Worm (Caenorhabditis elegans) whole organism, L4 larva: ENCODE measurements around the gene pud-1.2.
"Not testable (repeated sequence)": the region's sequence is repeated elsewhere in the genome, so short reads cannot be mapped to it uniquely, and the experiment has no call there.

Source experiments
- D1046.2 ChIP-seq: fragments of 200-800 bp; sonication (Bioruptor generic); IDR thresholded peaks from 2 replicates; pipeline ENCODE4 v1.3.6; 2022; ENCODE audit warnings: missing genetic modification characterization, missing compliant biosample characterization
- F26F4.8 ChIP-seq: fragments of 200-800 bp; sonication (Bioruptor generic); conservative IDR thresholded peaks from 2 replicates; pipeline ENCODE4 v1.3.6; 2022; ENCODE audit warnings: missing genetic modification characterization, missing compliant biosample characterization
- R02D3.7 ChIP-seq: fragments of 150-350 bp; sonication (generic microtip); optimal IDR thresholded peaks from 3 replicates; lab custom pipeline; 2014; ENCODE audit warnings: missing biosample characterization, missing genetic modification characterization
- Y48G9A.11 ChIP-seq: fragments of 200-800 bp; sonication (Bioruptor generic); IDR thresholded peaks from 2 replicates; pipeline ENCODE4 v1.3.6; 2022; ENCODE audit warnings: missing genetic modification reagents, missing genetic modification characterization, missing compliant biosample characterization
- Y75B8A.6 ChIP-seq: fragments of 200-800 bp; sonication (Bioruptor generic); IDR thresholded peaks from 2 replicates; pipeline ENCODE4 v1.3.6; 2022; ENCODE audit warnings: missing genetic modification reagents, missing genetic modification characterization, missing compliant biosample characterization
- ZK337.2 ChIP-seq: fragments of 200-800 bp; sonication (Bioruptor generic); IDR thresholded peaks from 2 replicates; pipeline ENCODE4 v1.3.6; 2022; ENCODE audit warnings: missing genetic modification reagents, missing genetic modification characterization, missing compliant biosample characterization
- ZK546.5 ChIP-seq, 2 experiments: sonication (generic microtip); optimal IDR thresholded peaks; 2 replicates each; lab custom pipeline; 2017; ENCODE audit warnings: missing biosample characterization in 2 of 2, missing genetic modification characterization in 2 of 2
- aha-1 ChIP-seq: fragments of 150-350 bp; peaks from one replicate; lab custom pipeline; 2014; ENCODE audit warnings: missing biosample characterization, missing genetic modification characterization
- ceh-28 ChIP-seq: fragments of 150-350 bp; optimal IDR thresholded peaks from 2 replicates; lab custom pipeline; 2014; ENCODE audit warnings: missing biosample characterization, missing genetic modification reagents, missing genetic modification characterization
- ceh-44 ChIP-seq: fragments of 200-800 bp; sonication (Bioruptor generic); IDR thresholded peaks from 2 replicates; pipeline ENCODE4 v1.3.6; 2022; ENCODE audit warnings: missing genetic modification reagents, missing genetic modification characterization, missing compliant biosample characterization
- ceh-82 ChIP-seq: sonication (generic microtip); optimal IDR thresholded peaks from 2 replicates; lab custom pipeline; 2017; ENCODE audit warnings: missing biosample characterization, missing genetic modification characterization
- cey-2 ChIP-seq: sonication (generic microtip); optimal IDR thresholded peaks from 3 replicates; lab custom pipeline; 2017; ENCODE audit warnings: missing genetic modification characterization, mild to moderate bottlenecking, missing compliant biosample characterization, antibody characterized with exemption, borderline replicate concordance; ENCODE audit not compliant: insufficient read depth
- daf-16 ChIP-seq, 3 experiments: sonication (generic microtip); optimal IDR thresholded peaks; 2 replicates each; lab custom pipeline; 2016 to 2017; ENCODE audit warnings: missing genetic modification characterization in 3 of 3, missing genetic modification reagents in 3 of 3, mild to moderate bottlenecking in 2 of 3, missing compliant biosample characterization in 2 of 3, missing biosample characterization in 1 of 3, moderate library complexity in 1 of 3
- daf-8 ChIP-seq: fragments of 200-800 bp; sonication (Bioruptor generic); IDR thresholded peaks from 2 replicates; pipeline ENCODE4 v1.3.6; 2022; ENCODE audit warnings: missing genetic modification characterization, missing compliant biosample characterization
- dmd-8 ChIP-seq: fragments of 200-800 bp; sonication (Bioruptor generic); IDR thresholded peaks from 2 replicates; pipeline ENCODE4 v1.3.6; 2022; ENCODE audit warnings: missing genetic modification characterization, missing compliant biosample characterization
- dpl-1 ChIP-seq: fragments of 150-350 bp; optimal IDR thresholded peaks from 2 replicates; lab custom pipeline; 2014; ENCODE audit warnings: missing biosample characterization, missing genetic modification reagents, missing genetic modification characterization
- duxl-1 ChIP-seq: sonication (generic microtip); optimal IDR thresholded peaks from 2 replicates; lab custom pipeline; 2016; ENCODE audit warnings: mild to moderate bottlenecking, missing genetic modification characterization, moderate library complexity, missing compliant biosample characterization; ENCODE audit not compliant: poor library complexity
- egl-43 ChIP-seq: fragments of 200-800 bp; sonication (Bioruptor generic); IDR thresholded peaks from 2 replicates; pipeline ENCODE4 v1.3.6; 2022; ENCODE audit warnings: missing genetic modification reagents, missing genetic modification characterization, missing compliant biosample characterization
- hlh-30 ChIP-seq: sonication (generic microtip); optimal IDR thresholded peaks from 2 replicates; lab custom pipeline; 2017; ENCODE audit warnings: antibody characterized with exemption, mild to moderate bottlenecking, missing genetic modification characterization, missing compliant biosample characterization; ENCODE audit not compliant: insufficient read depth
- jun-1 ChIP-seq: fragments of 150-350 bp; optimal IDR thresholded peaks from 2 replicates; lab custom pipeline; 2014; ENCODE audit warnings: missing biosample characterization, missing genetic modification reagents, missing genetic modification characterization
- lin-29 ChIP-seq: fragments of 200-800 bp; sonication (Bioruptor generic); IDR thresholded peaks from 2 replicates; pipeline ENCODE4 v1.3.6; 2022; ENCODE audit warnings: missing genetic modification reagents, missing genetic modification characterization, missing compliant biosample characterization
- lin-38 ChIP-seq: fragments of 200-800 bp; sonication (Bioruptor generic); IDR thresholded peaks from 2 replicates; pipeline ENCODE4 v1.3.6; 2022; ENCODE audit warnings: missing genetic modification reagents, missing genetic modification characterization, missing compliant biosample characterization
- mdl-1 ChIP-seq, 2 experiments: fragments of 150-350 bp in 1 of 2; sonication (generic microtip) in 1 of 2; optimal IDR thresholded peaks; 2 replicates each; lab custom pipeline; 2014 to 2017; ENCODE audit warnings: missing biosample characterization in 2 of 2, missing genetic modification characterization in 2 of 2
- mes-2 ChIP-seq: sonication (generic microtip); optimal IDR thresholded peaks from 2 replicates; lab custom pipeline; 2016; ENCODE audit warnings: missing genotype, mild to moderate bottlenecking, missing genetic modification characterization, missing compliant biosample characterization; ENCODE audit not compliant: poor library complexity, severe bottlenecking
- mxl-2 ChIP-seq: fragments of 200-800 bp; sonication (Bioruptor generic); conservative IDR thresholded peaks from 2 replicates; pipeline ENCODE4 v1.3.6; 2022; ENCODE audit warnings: missing genetic modification reagents, missing genetic modification characterization, missing compliant biosample characterization
- mxl-3 ChIP-seq: fragments of 200-800 bp; sonication (Bioruptor generic); optimal IDR thresholded peaks from 2 replicates; lab custom pipeline; 2018; ENCODE audit warnings: mild to moderate bottlenecking, missing genetic modification characterization, missing compliant biosample characterization
- nhr-10 ChIP-seq: fragments of 150-350 bp; optimal IDR thresholded peaks from 2 replicates; lab custom pipeline; 2014; ENCODE audit warnings: missing biosample characterization, missing genetic modification characterization
- nhr-11 ChIP-seq: fragments of 150-350 bp; optimal IDR thresholded peaks from 2 replicates; lab custom pipeline; 2014; ENCODE audit warnings: missing biosample characterization, missing genetic modification characterization
- nhr-41 ChIP-seq: fragments of 200-800 bp; sonication (Bioruptor generic); IDR thresholded peaks from 2 replicates; pipeline ENCODE4 v1.3.6; 2022; ENCODE audit warnings: missing genetic modification reagents, missing genetic modification characterization, missing compliant biosample characterization
- nhr-42 ChIP-seq: fragments of 200-800 bp; sonication (Bioruptor generic); IDR thresholded peaks from 2 replicates; pipeline ENCODE4 v1.3.6; 2022; ENCODE audit warnings: missing genetic modification characterization, missing compliant biosample characterization
- nhr-6 ChIP-seq: fragments of 150-350 bp; optimal IDR thresholded peaks from 2 replicates; lab custom pipeline; 2014; ENCODE audit warnings: missing biosample characterization, missing genetic modification characterization
- nhr-77 ChIP-seq: fragments of 150-350 bp; optimal IDR thresholded peaks from 2 replicates; lab custom pipeline; 2014; ENCODE audit warnings: missing biosample characterization, missing genetic modification characterization
- php-3 ChIP-seq: fragments of 200-800 bp; sonication (Bioruptor generic); IDR thresholded peaks from 2 replicates; pipeline ENCODE4 v1.3.6; 2022; ENCODE audit warnings: missing genetic modification reagents, missing genetic modification characterization, missing compliant biosample characterization
- pqm-1 ChIP-seq: sonication (generic microtip); optimal IDR thresholded peaks from 2 replicates; lab custom pipeline; 2017; ENCODE audit warnings: missing biosample characterization, missing genetic modification characterization
- saeg-2 ChIP-seq: fragments of 200-800 bp; sonication (Bioruptor generic); IDR thresholded peaks from 2 replicates; pipeline ENCODE4 v1.3.6; 2022; ENCODE audit warnings: missing genetic modification reagents, missing genetic modification characterization, missing compliant biosample characterization
- set-16 ChIP-seq: fragments of 200-800 bp; sonication (Bioruptor generic); IDR thresholded peaks from 2 replicates; pipeline ENCODE4 v1.3.6; 2022; ENCODE audit warnings: missing genetic modification reagents, missing genetic modification characterization, missing compliant biosample characterization
- spr-1 ChIP-seq: sonication (generic microtip); optimal IDR thresholded peaks from 2 replicates; lab custom pipeline; 2016; ENCODE audit warnings: mild to moderate bottlenecking, missing genetic modification characterization, missing compliant biosample characterization
- spr-3 ChIP-seq: fragments of 200-800 bp; sonication (Bioruptor generic); optimal IDR thresholded peaks from 2 replicates; lab custom pipeline; 2018; ENCODE audit warnings: mild to moderate bottlenecking, missing genetic modification characterization, missing compliant biosample characterization
- unc-39 ChIP-seq: sonication (generic microtip); optimal IDR thresholded peaks from 2 replicates; lab custom pipeline; 2017; ENCODE audit warnings: missing biosample characterization, missing genetic modification characterization
- zfp-2 ChIP-seq: sonication (generic microtip); optimal IDR thresholded peaks from 2 replicates; lab custom pipeline; 2016; ENCODE audit warnings: mild to moderate bottlenecking, missing genetic modification characterization, missing compliant biosample characterization
- zip-11 ChIP-seq: fragments of 200-800 bp; sonication (Bioruptor generic); IDR thresholded peaks from 2 replicates; pipeline ENCODE4 v1.3.6; 2022; ENCODE audit warnings: missing genetic modification characterization, missing compliant biosample characterization

The pud-1.2 gene

DNA sequence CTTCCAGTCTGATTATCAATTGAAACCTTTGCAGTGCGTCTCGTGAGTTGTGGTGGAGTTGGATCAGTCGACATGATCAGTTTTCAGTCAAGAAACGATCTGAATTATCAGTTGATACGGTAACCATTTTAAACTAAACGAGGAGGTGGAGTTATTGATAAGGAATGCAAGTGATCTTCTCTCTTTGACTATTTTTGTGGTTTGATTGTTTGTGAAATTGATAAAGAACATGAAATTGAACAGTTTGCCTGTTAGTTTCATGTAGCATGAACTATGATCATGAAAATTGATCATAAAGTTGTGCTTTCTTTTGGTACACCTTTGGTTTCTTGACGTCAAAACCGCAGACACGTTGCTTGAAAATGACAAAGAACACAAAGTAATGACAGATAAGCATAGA, at the start of gene pud-1.2:
Gene pud-1.2 (minus strand): TSS at position 101 of the 400 bp plus-strand sequence.
- TF ChIP-seq mes-2 (tag; lab: Kevin White, UChicago); spr-3 (GFP tag; lab: Kevin White, UChicago); Y75B8A.6 (GFP tag; lab: Robert Waterston, UW): not testable (repeated sequence)

DNA sequence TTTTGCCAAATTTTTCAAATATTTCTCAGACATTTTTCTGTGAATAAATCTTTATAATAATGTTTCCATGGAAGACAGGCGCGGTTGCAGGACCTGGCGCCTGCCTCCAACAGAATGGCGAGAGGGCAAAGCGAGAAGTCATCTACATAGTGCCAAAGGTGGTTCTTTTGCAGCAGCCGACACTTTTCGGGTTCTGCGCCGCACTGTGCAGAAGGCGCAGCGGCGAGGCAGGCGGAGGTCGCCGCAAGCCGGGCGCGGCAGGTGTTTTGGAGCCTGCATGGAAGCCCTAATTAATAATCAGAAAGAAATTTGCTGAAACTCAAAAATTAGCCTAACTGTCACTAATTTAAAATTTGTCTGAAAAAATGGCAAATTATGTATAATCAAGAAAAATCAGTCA, 21.2 kb upstream of the pud-1.2 start:
- TF ChIP-seq ZK546.5 (tag; optimal IDR thresholded peaks at IDR 0.05; lab: Kevin White, UChicago), result no peak
- peak; percentile 93 for TF ChIP-seq set-16 (GFP tag; lab: Robert Waterston, UW)
- TF ChIP-seq saeg-2, result no peak
- no peak for TF ChIP-seq nhr-6
- TF ChIP-seq aha-1 (tag; lab: Kevin White, UChicago), result no peak
- TF ChIP-seq spr-1 (tag; lab: Kevin White, UChicago), result no peak

DNA sequence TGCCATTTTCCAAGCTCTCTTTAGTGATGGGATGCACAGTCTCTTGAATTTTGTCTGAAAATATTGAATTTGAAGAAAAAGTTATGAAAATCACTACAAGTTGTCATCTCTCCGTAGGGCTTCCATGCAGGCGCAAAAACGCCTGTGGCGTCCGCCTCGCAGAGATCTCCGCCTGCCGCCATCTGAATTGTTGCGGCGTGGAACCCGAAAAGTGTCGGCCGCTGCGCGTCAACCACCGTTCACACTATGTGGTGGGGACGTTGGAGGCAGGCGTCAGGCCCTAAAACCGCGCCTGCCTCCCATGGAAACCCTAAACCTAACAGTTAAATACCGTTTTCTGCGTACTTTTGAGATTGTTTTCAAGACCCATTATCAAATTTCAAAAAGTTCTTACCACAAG, 19.7 kb upstream of the pud-1.2 start:
- peak; percentile 69; the same call in 1 of the 2 replicates for TF ChIP-seq set-16 (GFP tag; lab: Robert Waterston, UW)
- TF ChIP-seq dmd-8, result 0 out of 2 replicates have a peak, but pooled peaks have one; percentile 32
- no peak for TF ChIP-seq dpl-1
- TF ChIP-seq egl-43 (GFP tag; lab: Robert Waterston, UW), result peak; percentile 60; the same call in 1 of the 2 replicates
- TF ChIP-seq, all 104 proteins: peak for 3

DNA sequence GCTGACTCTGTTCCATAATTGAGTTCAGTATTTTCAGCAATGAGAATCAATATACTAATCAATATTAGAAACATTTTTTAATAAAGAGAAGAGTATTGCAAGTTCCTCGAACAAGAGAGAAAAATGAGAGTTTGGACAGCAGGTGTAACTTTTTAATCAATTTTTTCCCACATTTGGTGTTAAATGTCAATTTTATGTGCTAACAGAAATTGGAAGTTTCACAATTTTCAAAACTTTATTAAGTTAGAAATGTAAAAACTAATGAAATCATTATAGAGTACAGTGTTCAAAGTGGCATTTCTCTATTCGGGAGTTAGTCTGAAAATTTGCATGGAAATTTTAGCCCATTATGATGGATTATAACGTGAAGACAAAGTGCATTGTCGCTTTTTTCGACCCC, 18.9 kb upstream of the pud-1.2 start, which contains the start of gene irld-30:
Gene irld-30 (minus strand): TSS at position 101 of the 400 bp plus-strand sequence.
- TF ChIP-seq hlh-30 (tag; lab: Kevin White, UChicago) (no peak), R02D3.7 (tag; lab: Kevin White, UChicago) (no peak), aha-1 (tag; lab: Kevin White, UChicago) (no peak), spr-3 (GFP tag; lab: Kevin White, UChicago) (no peak), lin-38 (GFP tag; lab: Robert Waterston, UW) (no peak), spr-1 (tag; lab: Kevin White, UChicago) (no peak), mxl-2 (GFP tag; lab: Robert Waterston, UW) (no peak), ZK337.2 (GFP tag; lab: Robert Waterston, UW) (no peak), lin-29 (GFP tag; lab: Robert Waterston, UW) (no peak), jun-1 (tag; lab: Kevin White, UChicago) (no peak), zfp-2 (tag; lab: Kevin White, UChicago) (no peak), Y48G9A.11 (GFP tag; lab: Robert Waterston, UW) (no peak), duxl-1 (no peak), daf-16 (GFP tag; optimal IDR thresholded peaks at IDR 0.05; lab: Kevin White, UChicago) (no peak), daf-16 (tag; optimal IDR thresholded peaks at IDR 0.05; lab: Kevin White, UChicago) (no peak), zip-11 (GFP tag; lab: Robert Waterston, UW) (no peak), php-3 (GFP tag; lab: Robert Waterston, UW) (no peak), unc-39 (no peak), ceh-28 (tag; lab: Kevin White, UChicago) (no peak), ceh-44 (GFP tag; lab: Robert Waterston, UW) (no peak), F26F4.8 (GFP tag; lab: Robert Waterston, UW) (no peak)

DNA sequence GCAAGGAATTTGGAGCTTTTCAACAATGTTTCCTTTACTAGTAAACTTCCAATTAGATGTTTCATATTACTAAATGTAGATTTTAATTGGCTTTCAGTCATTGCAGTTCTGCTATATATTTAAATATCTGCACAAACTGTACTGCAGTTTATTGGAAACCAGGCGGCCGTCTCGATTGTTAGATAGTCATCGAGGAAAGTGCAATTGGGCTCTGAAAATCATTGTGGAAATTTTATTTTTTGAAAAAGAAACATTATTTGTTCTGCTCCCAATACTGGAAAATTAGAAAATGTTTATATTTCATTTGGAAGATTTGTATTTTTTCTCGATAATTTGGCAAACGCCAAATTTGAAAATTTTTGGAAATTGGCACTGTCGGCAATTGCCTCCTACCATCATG, 16.2 kb upstream of the pud-1.2 start, which contains the start of gene irld-29:
Gene irld-29 (minus strand): TSS at position 101 of the 400 bp plus-strand sequence.
- no peak for TF ChIP-seq nhr-41 (GFP tag; lab: Robert Waterston, UW)
- no peak for TF ChIP-seq mdl-1 (tag; optimal IDR thresholded peaks at IDR 0.05; lab: Kevin White, UChicago)
- TF ChIP-seq daf-8 (GFP tag; lab: Robert Waterston, UW), result no peak
- no peak for TF ChIP-seq zfp-2 (tag; lab: Kevin White, UChicago)
- no peak for TF ChIP-seq D1046.2 (GFP tag; lab: Robert Waterston, UW)
- TF ChIP-seq ceh-82 (tag; lab: Kevin White, UChicago), result no peak
- no peak for TF ChIP-seq pqm-1 (tag; lab: Kevin White, UChicago)
- TF ChIP-seq ceh-28 (tag; lab: Kevin White, UChicago), result no peak
- no peak for TF ChIP-seq nhr-10 (tag; lab: Kevin White, UChicago)
- no peak for TF ChIP-seq nhr-42
- TF ChIP-seq nhr-11 (tag; lab: Kevin White, UChicago), result no peak
- no peak for TF ChIP-seq spr-1 (tag; lab: Kevin White, UChicago)
- TF ChIP-seq mxl-3 (GFP tag; lab: Kevin White, UChicago), result no peak
- no peak for TF ChIP-seq cey-2 (tag; lab: Kevin White, UChicago)
- TF ChIP-seq nhr-77, result no peak
